Fruit fly (Drosophila melanogaster) whole organism, pupa: ENCODE data around the gene alphaTub67C.

Source experiments
- CG10348 ChIP-seq: fragments of 200-800 bp; sonication (Bioruptor generic); IDR thresholded peaks from 2 replicates; pipeline ENCODE4 v1.3.6; 2022; ENCODE audit warnings: missing biosample characterization, missing genetic modification characterization
- CG12605 ChIP-seq: fragments of 200-800 bp; sonication (Bioruptor generic); IDR thresholded peaks from 2 replicates; pipeline ENCODE4 v1.3.6; 2022; ENCODE audit warnings: missing biosample characterization, missing genetic modification characterization
- CG13204 ChIP-seq: fragments of 200-800 bp; sonication (Bioruptor generic); optimal IDR thresholded peaks from 2 replicates; lab custom pipeline; 2018; ENCODE audit warnings: missing biosample characterization, mild to moderate bottlenecking, missing genetic modification characterization, moderate library complexity
- CG14655 ChIP-seq: fragments of 200-800 bp; sonication (Bioruptor generic); optimal IDR thresholded peaks from 3 replicates; lab custom pipeline; 2017; ENCODE audit warnings: mild to moderate bottlenecking, missing biosample characterization, missing genetic modification reagents, missing genetic modification characterization
- CG15710 ChIP-seq: fragments of 200-800 bp; sonication (Bioruptor generic); optimal IDR thresholded peaks from 2 replicates; lab custom pipeline; 2018; ENCODE audit warnings: missing biosample characterization, mild to moderate bottlenecking, missing genetic modification characterization, moderate library complexity
- CG17806 ChIP-seq: fragments of 200-800 bp; sonication (Bioruptor generic); optimal IDR thresholded peaks from 2 replicates; lab custom pipeline; 2018; ENCODE audit warnings: missing biosample characterization, mild to moderate bottlenecking, missing genetic modification characterization, moderate library complexity
- CG32121 ChIP-seq: fragments of 200-800 bp; sonication (Bioruptor generic); IDR thresholded peaks from 2 replicates; pipeline ENCODE4 v1.3.6; 2022; ENCODE audit warnings: missing biosample characterization, missing genetic modification characterization
- CG34367 ChIP-seq: fragments of 200-800 bp; sonication (Bioruptor generic); optimal IDR thresholded peaks from 2 replicates; lab custom pipeline; 2018; ENCODE audit warnings: missing biosample characterization, mild to moderate bottlenecking, missing genetic modification characterization
- CG4496 ChIP-seq: fragments of 200-800 bp; sonication (Bioruptor generic); IDR thresholded peaks from 3 replicates; pipeline ENCODE4 v1.3.6; 2022; ENCODE audit warnings: missing biosample characterization, missing genetic modification characterization
- CG8159 ChIP-seq: fragments of 200-800 bp; sonication (Bioruptor generic); optimal IDR thresholded peaks from 3 replicates; lab custom pipeline; 2018; ENCODE audit warnings: missing biosample characterization, mild to moderate bottlenecking, missing genetic modification characterization, moderate library complexity
- CG8301 ChIP-seq: fragments of 200-800 bp; sonication (Bioruptor generic); optimal IDR thresholded peaks from 2 replicates; lab custom pipeline; 2018; ENCODE audit warnings: missing biosample characterization, mild to moderate bottlenecking, missing genetic modification characterization
- CG9948 ChIP-seq: fragments of 200-800 bp; sonication (Bioruptor generic); optimal IDR thresholded peaks from 2 replicates; lab custom pipeline; 2018; ENCODE audit warnings: missing biosample characterization, mild to moderate bottlenecking, missing genetic modification characterization, moderate library complexity
- D1 ChIP-seq: fragments of 200-800 bp; sonication (Bioruptor generic); optimal IDR thresholded peaks from 2 replicates; lab custom pipeline; 2018; ENCODE audit warnings: missing biosample characterization, mild to moderate bottlenecking, missing genetic modification characterization, moderate library complexity
- EcR ChIP-seq: fragments of 200-800 bp; sonication (Bioruptor generic); optimal IDR thresholded peaks from 3 replicates; lab custom pipeline; 2019; ENCODE audit warnings: missing biosample characterization, missing genetic modification characterization, mild to moderate bottlenecking, moderate library complexity, missing genetic modification reagents
- Ets98B ChIP-seq: fragments of 200-800 bp; sonication (Bioruptor generic); IDR thresholded peaks from 2 replicates; pipeline ENCODE4 v1.3.6; 2022; ENCODE audit warnings: missing biosample characterization, missing genetic modification characterization
- Pif1A ChIP-seq: fragments of 200-800 bp; sonication (Bioruptor generic); optimal IDR thresholded peaks from 3 replicates; lab custom pipeline; 2016; ENCODE audit warnings: missing biosample characterization, missing genetic modification characterization
- Pif1B ChIP-seq: fragments of 200-800 bp; sonication (Bioruptor generic); optimal IDR thresholded peaks from 3 replicates; lab custom pipeline; 2016; ENCODE audit warnings: missing biosample characterization, missing genetic modification characterization
- Snoo ChIP-seq: fragments of 200-800 bp; sonication (Bioruptor generic); optimal IDR thresholded peaks from 3 replicates; lab custom pipeline; 2017; ENCODE audit warnings: missing biosample characterization, mild to moderate bottlenecking, missing genetic modification characterization, inconsistent platforms
- fd96Ca ChIP-seq: fragments of 200-800 bp; sonication (Bioruptor generic); IDR thresholded peaks from 3 replicates; pipeline ENCODE4 v1.3.6; 2022; ENCODE audit warnings: missing biosample characterization, missing genetic modification characterization
- gl ChIP-seq: fragments of 200-800 bp; sonication (Bioruptor generic); optimal IDR thresholded peaks from 2 replicates; lab custom pipeline; 2018; ENCODE audit warnings: missing biosample characterization, mild to moderate bottlenecking, missing genetic modification characterization
- rn ChIP-seq: fragments of 200-800 bp; sonication (Bioruptor generic); IDR thresholded peaks from 2 replicates; pipeline ENCODE4 v1.3.6; 2022; ENCODE audit warnings: missing biosample characterization, missing genetic modification characterization

alphaTub67C gene

DNA sequence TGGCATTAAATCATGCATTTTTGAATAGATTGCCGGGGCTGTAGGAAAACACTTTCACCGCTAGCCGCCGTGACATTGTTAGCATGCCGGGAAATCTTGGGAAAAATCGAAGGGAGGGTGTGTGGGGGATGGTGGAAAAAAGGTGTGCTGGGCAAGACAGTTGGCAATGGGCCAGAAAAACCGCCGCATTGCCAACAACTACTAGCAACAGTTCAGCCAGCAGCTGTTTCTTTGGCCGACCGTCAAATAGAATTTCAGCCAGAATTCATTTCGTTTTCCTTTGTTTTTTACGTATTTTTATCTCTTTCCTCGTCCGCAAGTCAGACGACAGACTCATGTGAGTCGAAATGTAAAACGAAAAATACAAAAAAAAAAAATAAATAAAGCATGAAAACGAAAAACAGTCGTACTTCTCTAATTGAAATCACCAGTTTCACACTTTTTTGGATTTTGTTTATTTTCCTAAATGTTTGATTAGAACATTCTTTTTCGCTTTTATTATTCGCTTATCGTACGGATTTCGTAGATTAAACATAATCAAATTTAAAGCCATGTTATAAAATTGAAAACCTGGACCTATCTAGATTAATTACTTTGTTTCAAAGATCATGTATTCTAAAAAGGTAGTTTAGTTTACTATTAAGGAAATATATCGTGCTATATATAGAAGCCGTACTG is 9.9 kb downstream of the alphaTub67C start:
- TF ChIP-seq CG8159 (tag; lab: Kevin White, UChicago) (no peak), CG8301 (tag; lab: Kevin White, UChicago) (peak; percentile 19), CG14655 (GFP tag; lab: Kevin White, UChicago) (peak; percentile 26), CG32121 (GFP tag; lab: Robert Waterston, UW) (peak; percentile 91), CG4496 (GFP tag; lab: Robert Waterston, UW) (peak; percentile 37; the same call in 1 of the 3 replicates), CG13204 (GFP tag; lab: Kevin White, UChicago) (no peak), CG12605 (GFP tag; lab: Robert Waterston, UW) (0 out of 2 replicates have a peak, but pooled peaks have one; percentile 22), Snoo (tag; lab: Kevin White, UChicago) (peak; percentile 9)

dm6 chr3L:9691476-9691826 is 10.4 kb downstream of the alphaTub67C start:
- TF ChIP-seq Pif1A (GFP tag; lab: Kevin White, UChicago) (no peak), rn (GFP tag; lab: Robert Waterston, UW) (no peak), CG10348 (GFP tag; lab: Robert Waterston, UW) (no peak), CG34367 (tag; lab: Kevin White, UChicago) (no peak), gl (tag; lab: Kevin White, UChicago) (no peak), CG15710 (tag; lab: Kevin White, UChicago) (no peak), CG9948 (tag; lab: Kevin White, UChicago) (no peak), fd96Ca (GFP tag; lab: Robert Waterston, UW) (no peak), CG17806 (tag; lab: Kevin White, UChicago) (no peak), CG12605 (GFP tag; lab: Robert Waterston, UW) (no peak), D1 (tag; lab: Kevin White, UChicago) (no peak), CG32121 (GFP tag; lab: Robert Waterston, UW) (no peak), CG14655 (GFP tag; lab: Kevin White, UChicago) (no peak), CG4496 (GFP tag; lab: Robert Waterston, UW) (no peak), CG8159 (tag; lab: Kevin White, UChicago) (no peak), Pif1B (GFP tag; lab: Kevin White, UChicago) (no peak)

dm6 chr3L:9692234-9692891 is 11.3 kb downstream of the alphaTub67C start:
- TF ChIP-seq Ets98B (GFP tag; lab: Robert Waterston, UW) (peak; percentile 54; the same call in 1 of the 2 replicates), CG4496 (GFP tag; lab: Robert Waterston, UW) (no peak), CG12605 (GFP tag; lab: Robert Waterston, UW) (peak; percentile 32; the same call in 1 of the 2 replicates), Snoo (tag; lab: Kevin White, UChicago) (no peak), CG14655 (GFP tag; lab: Kevin White, UChicago) (no peak), gl (tag; lab: Kevin White, UChicago) (no peak), CG32121 (GFP tag; lab: Robert Waterston, UW) (no peak; the same call in 1 of the 2 replicates), D1 (tag; lab: Kevin White, UChicago) (no peak), EcR (peak; percentile 80)

DNA sequence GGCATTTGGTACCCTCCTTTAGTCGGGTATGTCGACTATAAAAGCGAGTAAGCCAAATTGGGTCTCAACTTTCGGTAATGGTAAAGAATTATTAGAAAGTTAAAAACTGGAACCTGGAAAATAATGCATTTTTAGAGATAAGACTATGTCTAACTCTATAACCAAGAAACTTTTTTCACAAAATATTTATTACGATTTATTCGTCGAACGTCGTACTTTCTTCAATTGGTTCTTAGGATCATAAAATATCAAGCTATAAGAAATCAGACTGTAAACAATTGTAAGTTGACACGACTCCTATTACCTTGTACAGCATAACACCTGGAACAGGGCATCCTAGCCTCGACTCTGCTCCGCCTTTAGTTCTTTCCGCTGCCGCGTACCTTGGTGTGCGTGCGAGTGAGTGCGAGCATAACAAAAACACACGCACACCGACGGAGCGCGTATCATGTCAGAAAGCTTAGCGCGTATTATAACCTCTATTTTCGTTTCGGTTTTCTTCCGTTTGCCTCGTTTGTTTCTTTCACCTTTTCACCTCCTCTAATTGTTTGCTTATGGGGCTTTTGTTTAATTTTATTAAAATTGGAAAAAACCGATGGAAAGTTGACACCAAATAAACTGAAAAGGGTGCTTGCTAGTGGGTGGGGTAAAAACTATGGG is 12.0 kb downstream of the alphaTub67C start:
- TF ChIP-seq Pif1B (GFP tag; lab: Kevin White, UChicago) (peak; percentile 89), rn (GFP tag; lab: Robert Waterston, UW) (peak; percentile 56; the same call in 1 of the 2 replicates), CG13204 (GFP tag; lab: Kevin White, UChicago) (peak; percentile 66), gl (tag; lab: Kevin White, UChicago) (peak; percentile 69), Ets98B (GFP tag; lab: Robert Waterston, UW) (peak; percentile 39; the same call in 1 of the 2 replicates), CG8301 (tag; lab: Kevin White, UChicago) (peak; percentile 94), CG17806 (tag; lab: Kevin White, UChicago) (peak; percentile 83), CG8159 (tag; lab: Kevin White, UChicago) (peak; percentile 95), CG32121 (GFP tag; lab: Robert Waterston, UW) (peak; percentile 73), Snoo (tag; lab: Kevin White, UChicago) (peak; percentile 93), CG34367 (tag; lab: Kevin White, UChicago) (peak; percentile 86), fd96Ca (GFP tag; lab: Robert Waterston, UW) (peak; percentile 87; the same call in 2 of the 3 replicates), EcR (no peak), CG4496 (GFP tag; lab: Robert Waterston, UW) (peak; percentile 82), CG15710 (tag; lab: Kevin White, UChicago) (peak; percentile 92), CG12605 (GFP tag; lab: Robert Waterston, UW) (no peak), Pif1A (GFP tag; lab: Kevin White, UChicago) (peak; percentile 93), D1 (tag; lab: Kevin White, UChicago) (peak; percentile 84), CG9948 (tag; lab: Kevin White, UChicago) (peak; percentile 92), CG10348 (GFP tag; lab: Robert Waterston, UW) (peak; percentile 56; the same call in 1 of the 2 replicates), CG14655 (GFP tag; lab: Kevin White, UChicago) (peak; percentile 97)
